Worm (Caenorhabditis elegans) whole organism, dauer: ENCODE data around the gene lin-42.

Source experiments
- unc-62 ChIP-seq: sonication (generic microtip); optimal IDR thresholded peaks from 2 replicates; lab custom pipeline; 2017; ENCODE audit warnings: missing biosample characterization, missing genetic modification reagents, missing genetic modification characterization

The lin-42 gene

DNA sequence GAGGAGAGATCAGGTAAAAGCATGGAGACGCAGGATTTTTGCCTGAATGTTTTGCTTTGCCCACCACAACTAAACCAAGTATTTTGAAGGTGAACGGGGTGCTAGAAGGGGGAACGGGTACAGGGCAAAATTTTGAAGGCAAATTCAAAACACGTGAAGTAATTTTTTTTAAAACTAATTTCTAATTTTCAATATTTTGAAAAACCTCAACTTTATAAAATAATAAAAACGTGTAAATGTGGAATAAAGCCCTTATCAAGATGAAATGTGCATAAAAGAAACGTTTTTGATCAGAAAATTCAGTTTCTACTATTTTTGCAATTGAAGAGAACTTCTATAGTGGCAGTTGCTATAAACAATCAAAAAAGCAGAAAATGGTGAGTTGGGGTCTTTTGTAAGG lies 3.5 kb upstream of the lin-42 start, which contains the start of gene clec-119:
clec-119 (plus strand) TSS at position 301 of the 400 bp plus-strand sequence.
- no peak for TF ChIP-seq unc-62

- TF ChIP-seq unc-62: no peak
These were observed 5.3 kb downstream of the lin-42 start for ce11 chrII:1246855-1247259.

ce11 chrII:1245783-1246182 lies 6.4 kb downstream of the lin-42 start:
- TF ChIP-seq unc-62: no peak

DNA sequence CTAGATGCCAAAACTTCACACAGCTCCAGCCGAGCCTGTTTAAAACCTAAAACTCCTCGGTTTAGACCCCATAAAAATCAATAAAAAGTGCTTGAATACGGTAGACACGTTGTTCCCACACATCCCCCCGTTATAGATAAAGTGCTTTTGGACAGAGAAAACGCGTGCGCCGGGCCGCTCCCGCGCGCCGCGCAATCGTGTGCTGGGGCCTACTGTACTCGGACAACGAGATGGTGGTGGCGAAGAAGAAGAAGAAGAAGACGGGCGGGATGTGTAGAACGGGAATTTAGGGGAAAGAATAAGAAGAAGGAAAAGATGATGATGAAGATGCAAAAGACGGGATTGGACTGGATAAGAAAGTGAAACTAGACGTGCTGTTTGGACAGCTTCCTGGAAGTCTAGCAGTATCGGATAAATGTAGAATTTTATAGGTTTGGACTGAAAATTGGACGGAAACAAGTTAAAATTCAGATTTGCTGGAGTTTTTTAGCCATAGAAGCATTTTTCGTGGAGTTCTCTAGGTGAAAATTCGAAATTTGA lies 7.7 kb downstream of the lin-42 start:
- TF ChIP-seq unc-62: no peak

DNA sequence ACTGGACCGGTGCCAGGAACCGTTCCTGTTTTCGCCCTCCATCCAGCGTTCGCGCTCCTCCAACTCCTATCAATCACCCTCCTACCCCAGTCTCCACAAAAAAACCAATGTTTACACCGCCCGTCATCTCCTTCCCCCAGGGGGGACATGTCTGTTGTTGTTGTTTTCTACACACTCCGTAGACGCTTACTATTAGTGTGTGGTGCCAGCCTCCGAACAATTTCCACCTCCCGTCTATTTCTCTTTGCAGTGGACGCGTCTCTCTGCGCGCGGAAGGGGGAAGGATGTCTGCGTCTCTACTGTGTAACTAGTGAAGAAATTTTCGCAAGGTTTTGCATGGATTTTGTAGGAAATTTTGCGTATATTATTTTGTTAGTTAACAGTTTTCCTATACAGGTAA lies 9.7 kb downstream of the lin-42 start:
- no peak for TF ChIP-seq unc-62

DNA sequence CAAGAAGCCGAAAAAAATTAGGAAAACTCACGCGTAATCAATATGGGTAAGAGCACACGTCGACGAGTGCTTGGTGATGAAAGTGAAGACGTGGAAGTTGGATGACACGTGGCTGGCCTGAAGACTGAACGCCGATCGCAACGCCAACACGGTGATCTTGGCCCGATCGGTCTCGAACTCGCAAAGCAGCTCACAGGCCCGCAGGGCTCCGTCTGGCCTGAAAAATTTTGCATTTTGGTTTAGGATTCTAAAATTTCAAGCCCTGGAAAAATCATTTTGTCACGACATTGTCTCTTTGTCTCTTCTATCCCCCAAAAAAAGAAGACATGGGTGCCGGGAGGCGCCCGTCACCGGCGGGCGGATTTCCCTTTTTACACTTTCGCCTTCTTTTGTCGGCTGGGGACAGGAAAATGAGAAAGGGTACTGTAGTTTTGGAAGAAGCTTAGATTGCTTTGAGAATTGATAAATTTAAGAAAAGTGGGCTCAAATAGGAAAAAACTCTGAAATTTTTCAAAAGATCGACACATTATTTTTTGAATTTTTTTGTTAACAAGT lies 10.9 kb downstream of the lin-42 start:
- TF ChIP-seq unc-62: no peak

ce11 chrII:1240436-1240835 lies 11.7 kb downstream of the lin-42 start:
- no peak for TF ChIP-seq unc-62

DNA sequence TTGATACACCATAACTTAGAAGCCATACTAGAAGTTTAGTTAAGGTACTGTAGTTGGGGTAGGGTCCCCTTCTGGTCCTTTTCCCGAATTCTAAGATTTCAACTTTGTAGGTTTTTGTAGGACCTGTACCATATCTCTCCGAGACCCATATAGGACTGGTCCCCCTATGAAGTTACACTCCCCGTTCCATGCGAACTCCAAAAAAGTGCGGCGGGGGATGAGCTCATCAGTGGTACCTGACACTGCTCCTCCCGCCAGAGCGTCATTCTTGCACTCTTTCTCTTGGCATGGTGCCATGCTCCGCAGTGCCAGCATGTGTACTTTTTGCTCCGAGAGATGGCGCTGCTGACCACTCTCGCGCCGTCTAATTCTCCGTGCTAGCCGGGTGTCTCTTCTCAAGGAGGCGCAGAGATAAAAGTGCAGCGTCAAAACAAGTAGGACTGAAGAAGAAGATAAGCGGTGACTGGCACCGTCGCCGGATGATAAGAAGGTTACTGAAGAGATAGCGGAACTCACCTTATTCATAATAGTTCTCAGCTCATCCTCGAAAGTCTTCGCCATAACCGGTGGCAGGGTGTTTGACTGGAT lies 12.6 kb downstream of the lin-42 start:
- no peak for TF ChIP-seq unc-62

DNA sequence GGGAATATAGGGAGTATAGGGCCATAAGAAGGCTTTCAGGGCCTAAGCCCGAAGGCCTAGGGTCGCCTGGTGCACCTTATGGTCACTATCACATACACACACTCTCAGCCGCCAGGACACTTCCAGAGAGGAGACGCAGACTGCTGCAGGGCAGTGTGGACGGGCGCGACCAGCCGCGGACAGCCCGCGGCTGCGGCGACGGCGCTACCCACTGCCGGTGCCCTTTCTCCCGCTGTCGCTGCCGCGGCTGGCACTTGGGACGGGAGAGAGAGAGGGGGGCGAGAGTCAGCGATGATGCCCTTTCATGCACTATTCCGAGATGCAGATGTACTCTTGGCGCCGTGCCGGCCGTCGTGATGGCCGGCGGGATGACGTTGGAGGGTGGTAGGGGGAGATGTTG lies 14.3 kb downstream of the lin-42 start:
- no peak for TF ChIP-seq unc-62

DNA sequence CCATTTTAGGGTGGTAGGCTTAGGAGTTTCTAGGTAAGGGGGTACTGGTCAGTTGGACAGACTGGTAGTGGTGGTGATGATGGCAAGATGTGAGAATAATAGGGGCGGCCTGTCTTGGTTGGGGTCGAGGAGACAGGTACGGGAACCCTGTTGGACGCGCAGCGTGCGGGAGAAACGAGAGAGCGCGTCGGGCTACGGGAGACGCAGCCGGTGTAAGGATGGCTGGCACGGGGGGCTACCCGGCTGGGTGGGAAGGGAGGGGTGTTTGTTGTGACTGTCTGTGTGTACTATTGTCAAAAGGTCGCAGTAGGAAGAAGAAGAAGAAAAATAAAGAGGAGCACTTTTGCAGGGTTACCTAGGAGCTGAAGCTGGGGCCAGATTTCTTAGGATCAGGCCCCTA lies 15.7 kb downstream of the lin-42 start:
- no peak for TF ChIP-seq unc-62

ce11 chrII:1236003-1236402 lies 16.2 kb downstream of the lin-42 start:
- no peak for TF ChIP-seq unc-62

DNA sequence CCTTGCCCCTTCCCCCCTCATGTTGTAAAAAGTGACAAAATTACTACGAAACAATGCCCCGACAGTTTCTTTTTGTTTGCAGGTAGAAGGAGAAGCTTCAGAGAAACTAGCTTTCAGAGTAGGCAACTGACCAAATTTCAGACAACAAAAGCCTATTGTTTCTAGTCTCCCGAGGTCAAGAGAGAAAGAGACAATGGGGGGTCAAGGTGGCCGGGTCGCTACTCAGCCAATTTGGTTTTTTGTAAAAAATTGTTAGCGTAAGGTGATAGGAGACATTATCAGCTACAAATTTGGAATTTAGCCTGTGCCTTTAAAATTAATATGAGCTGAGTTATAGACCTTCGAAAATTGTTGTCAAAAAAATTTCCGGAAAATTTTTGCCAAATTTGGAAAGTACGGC lies 17.2 kb downstream of the lin-42 start:
- TF ChIP-seq unc-62: no peak

ce11 chrII:1232967-1233366 lies 19.2 kb downstream of the lin-42 start:
- no peak for TF ChIP-seq unc-62

DNA sequence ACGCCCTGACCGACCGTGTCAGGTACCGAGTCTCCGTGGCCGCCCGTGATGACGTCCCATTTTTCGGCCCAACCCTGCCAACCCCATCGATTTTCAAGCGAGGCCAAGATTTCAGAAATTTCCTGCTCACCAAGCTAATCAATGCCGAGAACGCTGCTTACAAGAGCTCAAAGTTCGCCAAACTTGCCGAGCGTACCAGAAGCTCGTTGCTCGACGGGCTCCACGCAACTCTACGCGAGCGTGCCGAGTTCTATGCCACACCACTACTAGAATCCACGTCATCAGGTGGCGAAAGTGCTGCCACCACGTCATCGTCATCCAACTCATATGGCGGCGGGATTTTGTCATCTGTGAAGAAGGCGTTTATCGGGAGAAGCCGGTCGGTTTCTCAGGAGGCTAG lies 23.2 kb downstream of the lin-42 start:
- no peak for TF ChIP-seq unc-62

ce11 chrII:1217269-1217668 lies 34.9 kb downstream of the lin-42 start:
- no peak for TF ChIP-seq unc-62

DNA sequence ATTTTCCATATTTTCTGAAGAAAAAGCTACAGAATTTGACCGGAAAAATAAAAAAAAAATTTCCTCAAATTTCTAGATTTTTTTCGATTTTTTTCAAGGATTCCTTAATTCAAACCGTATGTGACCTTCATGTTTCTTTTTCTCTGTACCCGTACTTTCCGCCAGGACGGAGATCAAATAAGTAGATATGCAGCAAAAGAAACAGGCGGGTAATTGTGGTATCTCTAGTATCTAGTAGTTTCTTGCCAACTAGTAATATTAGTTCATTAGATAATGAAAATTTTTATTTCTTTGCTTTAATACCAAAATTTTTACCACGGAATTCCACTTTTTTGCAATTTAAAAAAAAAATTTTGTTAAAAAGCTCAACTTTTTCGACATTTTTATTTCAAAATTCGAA lies 37.5 kb downstream of the lin-42 start:
- no peak for TF ChIP-seq unc-62

DNA sequence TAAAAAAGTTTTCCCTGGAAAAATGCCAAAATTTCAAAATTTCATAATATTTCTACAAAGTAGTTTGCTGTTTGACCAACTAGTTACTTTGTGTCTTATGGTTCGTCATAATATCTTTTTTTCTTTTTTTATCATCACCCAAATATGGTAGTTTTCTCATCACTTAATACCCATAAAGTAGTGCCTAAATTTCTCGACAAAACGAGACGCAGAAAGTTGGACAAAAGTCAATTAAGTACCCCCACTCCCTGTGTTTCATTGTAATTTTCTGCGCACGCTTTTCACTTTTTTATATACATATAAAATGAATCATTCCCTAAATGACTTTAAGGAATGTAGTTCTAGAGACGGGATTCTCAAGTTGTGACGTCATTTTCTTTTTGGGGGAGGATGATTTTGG lies 48.6 kb downstream of the lin-42 start:
- no peak for TF ChIP-seq unc-62

DNA sequence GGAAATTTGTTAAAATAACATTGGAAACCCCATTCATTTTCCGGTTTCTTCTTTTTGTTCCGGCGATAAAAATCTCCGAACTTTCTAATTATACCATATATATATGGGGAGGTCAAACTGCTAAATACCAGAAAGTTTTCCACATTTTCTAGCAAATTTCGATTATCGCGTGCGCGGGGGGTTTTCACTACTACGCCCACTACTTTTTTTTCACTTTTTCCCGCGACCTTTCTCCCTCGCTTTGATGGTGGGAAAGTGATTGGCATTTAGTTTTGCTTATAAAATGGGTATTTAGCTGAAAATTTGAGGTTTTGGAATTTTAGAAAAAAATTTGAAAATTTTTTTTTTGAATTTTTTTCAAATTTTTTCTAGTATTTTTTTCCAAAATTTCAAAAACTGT lies 52.2 kb downstream of the lin-42 start:
- no peak for TF ChIP-seq unc-62

DNA sequence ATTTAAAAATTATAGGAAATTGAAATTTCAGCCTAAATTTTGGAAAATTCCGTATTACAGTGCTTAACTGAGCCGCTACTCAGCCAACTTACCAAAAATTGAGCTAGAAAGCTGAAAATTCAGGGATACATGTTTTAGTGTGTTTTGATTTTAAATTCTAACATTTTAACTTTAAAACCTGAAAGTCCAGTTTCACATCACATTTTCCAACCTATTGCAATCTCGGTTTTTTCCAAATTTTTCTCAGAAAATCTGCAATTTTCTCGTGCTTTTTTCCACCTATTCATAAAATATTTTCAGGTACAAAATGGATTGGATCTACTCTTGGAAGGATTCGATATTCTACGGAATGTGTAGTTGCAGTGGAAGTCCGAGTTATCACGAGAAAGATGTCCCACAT lies 55.1 kb downstream of the lin-42 start, which contains the start of gene F53A10.2:
F53A10.2 (plus strand) TSS at position 301 of the 400 bp plus-strand sequence.
- TF ChIP-seq unc-62: no peak
